Worm (Caenorhabditis elegans) whole organism, young adult: Measurements from ENCODE around the gene F22F4.5.

ENCODE experiments used
- B0019.2 ChIP-seq: fragments of 200-800 bp; sonication (Bioruptor generic); conservative IDR thresholded peaks from 2 replicates; pipeline ENCODE4 v1.3.6; 2022; ENCODE audit warnings: missing genetic modification reagents, missing genetic modification characterization, missing compliant biosample characterization
- B0035.1 ChIP-seq: sonication (generic microtip); optimal IDR thresholded peaks from 2 replicates; lab custom pipeline; 2016; ENCODE audit warnings: missing genetic modification characterization, mild to moderate bottlenecking, missing compliant biosample characterization, missing genotype, missing genetic modification reagents
- C06A6.2 ChIP-seq: fragments of 200-800 bp; sonication (Bioruptor generic); conservative IDR thresholded peaks from 2 replicates; pipeline ENCODE4 v1.3.6; 2022; ENCODE audit warnings: missing genetic modification characterization, missing compliant biosample characterization
- C17E4.6 ChIP-seq: fragments of 200-800 bp; sonication (Bioruptor generic); IDR thresholded peaks from 2 replicates; pipeline ENCODE4 v1.3.6; 2022; ENCODE audit warnings: missing genetic modification reagents, missing genetic modification characterization, missing compliant biosample characterization
- K12H6.12 ChIP-seq: fragments of 200-800 bp; sonication (Bioruptor generic); optimal IDR thresholded peaks from 2 replicates; lab custom pipeline; 2018; ENCODE audit warnings: mild to moderate bottlenecking, missing genetic modification characterization, missing compliant biosample characterization
- T07F8.4 ChIP-seq: sonication (generic microtip); optimal IDR thresholded peaks from 2 replicates; lab custom pipeline; 2016; ENCODE audit warnings: mild to moderate bottlenecking, missing genetic modification characterization, moderate library complexity, missing compliant biosample characterization
- ZK185.1 ChIP-seq: sonication (generic microtip); optimal IDR thresholded peaks from 2 replicates; lab custom pipeline; 2016; ENCODE audit warnings: mild to moderate bottlenecking, missing genetic modification characterization, missing compliant biosample characterization; ENCODE audit not compliant: poor library complexity, severe bottlenecking
- akir-1 ChIP-seq: fragments of 200-800 bp; sonication (Bioruptor generic); optimal IDR thresholded peaks from 2 replicates; lab custom pipeline; 2018; ENCODE audit warnings: mild to moderate bottlenecking, missing genetic modification characterization, moderate library complexity, missing compliant biosample characterization
- ccch-3 ChIP-seq: fragments of 200-800 bp; sonication (Bioruptor generic); optimal IDR thresholded peaks from 2 replicates; lab custom pipeline; 2018; ENCODE audit warnings: mild to moderate bottlenecking, missing genetic modification characterization, missing compliant biosample characterization
- ceh-27 ChIP-seq: fragments of 200-800 bp; sonication (Bioruptor generic); optimal IDR thresholded peaks from 2 replicates; lab custom pipeline; 2018; ENCODE audit warnings: mild to moderate bottlenecking, missing genetic modification characterization, moderate library complexity, missing compliant biosample characterization
- ceh-58 ChIP-seq: fragments of 200-800 bp; sonication (Bioruptor generic); IDR thresholded peaks from 2 replicates; pipeline ENCODE4 v1.3.6; 2022; ENCODE audit warnings: missing genetic modification characterization, missing compliant biosample characterization
- efl-1 ChIP-seq: fragments of 150-350 bp; optimal IDR thresholded peaks from 2 replicates; lab custom pipeline; 2014; ENCODE audit warnings: missing biosample characterization, missing genetic modification reagents, missing genetic modification characterization
- egl-18 ChIP-seq: fragments of 200-800 bp; sonication (Bioruptor generic); IDR thresholded peaks from 2 replicates; pipeline ENCODE4 v1.3.6; 2022; ENCODE audit warnings: missing genetic modification reagents, missing genetic modification characterization, missing compliant biosample characterization
- him-1 ChIP-seq: sonication (generic microtip); optimal IDR thresholded peaks from 2 replicates; lab custom pipeline; 2016; ENCODE audit warnings: missing genotype, missing genetic modification reagents, missing genetic modification characterization, missing compliant biosample characterization
- hlh-26 ChIP-seq: fragments of 200-800 bp; sonication (Bioruptor generic); conservative IDR thresholded peaks from 2 replicates; pipeline ENCODE4 v1.3.6; 2022; ENCODE audit warnings: missing genetic modification reagents, missing genetic modification characterization, missing compliant biosample characterization
- hmg-1.2 ChIP-seq: fragments of 200-800 bp; sonication (Bioruptor generic); IDR thresholded peaks from 2 replicates; pipeline ENCODE4 v1.3.6; 2022; ENCODE audit warnings: missing genetic modification reagents, missing genetic modification characterization, missing compliant biosample characterization
- hrde-1 ChIP-seq: sonication (generic microtip); optimal IDR thresholded peaks from 2 replicates; lab custom pipeline; 2016; ENCODE audit warnings: missing genetic modification characterization, mild to moderate bottlenecking, missing compliant biosample characterization, moderate library complexity, missing genotype, missing genetic modification reagents, borderline replicate concordance
- hsf-1 ChIP-seq: fragments of 200-800 bp; sonication (Bioruptor generic); IDR thresholded peaks from 2 replicates; pipeline ENCODE4 v1.3.6; 2022; ENCODE audit warnings: missing genetic modification reagents, missing genetic modification characterization, missing compliant biosample characterization
- lsl-1 ChIP-seq: fragments of 200-800 bp; sonication (Bioruptor generic); optimal IDR thresholded peaks from 2 replicates; lab custom pipeline; 2018; ENCODE audit warnings: mild to moderate bottlenecking, missing genetic modification characterization, moderate library complexity, missing compliant biosample characterization
- madf-6 ChIP-seq: fragments of 200-800 bp; sonication (Bioruptor generic); IDR thresholded peaks from 2 replicates; pipeline ENCODE4 v1.3.6; 2022; ENCODE audit warnings: missing genetic modification reagents, missing genetic modification characterization, missing compliant biosample characterization
- madf-8 ChIP-seq: fragments of 200-800 bp; sonication (Bioruptor generic); conservative IDR thresholded peaks from 2 replicates; pipeline ENCODE4 v1.3.6; 2022; ENCODE audit warnings: missing genetic modification reagents, missing genetic modification characterization, missing compliant biosample characterization
- mes-4 ChIP-seq: sonication (generic microtip); optimal IDR thresholded peaks from 2 replicates; lab custom pipeline; 2016; ENCODE audit warnings: missing genotype, missing genetic modification characterization, missing compliant biosample characterization
- nfyb-1 ChIP-seq: fragments of 200-800 bp; sonication (Bioruptor generic); IDR thresholded peaks from 2 replicates; pipeline ENCODE4 v1.3.6; 2022; ENCODE audit warnings: missing genetic modification reagents, missing genetic modification characterization, missing compliant biosample characterization
- nhr-27 ChIP-seq: fragments of 200-800 bp; sonication (Bioruptor generic); optimal IDR thresholded peaks from 2 replicates; lab custom pipeline; 2018; ENCODE audit warnings: mild to moderate bottlenecking, missing genetic modification characterization, moderate library complexity, missing compliant biosample characterization
- nhr-80 ChIP-seq: sonication (generic microtip); optimal IDR thresholded peaks from 2 replicates; lab custom pipeline; 2016; ENCODE audit warnings: missing genetic modification characterization, missing compliant biosample characterization
- repo-1 ChIP-seq: sonication (generic microtip); optimal IDR thresholded peaks from 2 replicates; lab custom pipeline; 2017; ENCODE audit warnings: mild to moderate bottlenecking, missing genetic modification characterization, missing compliant biosample characterization
- sdz-38 ChIP-seq: sonication (generic microtip); optimal IDR thresholded peaks from 2 replicates; lab custom pipeline; 2016; ENCODE audit warnings: missing genotype, missing genetic modification characterization, missing compliant biosample characterization
- sea-2 ChIP-seq: fragments of 200-800 bp; sonication (Bioruptor generic); IDR thresholded peaks from 2 replicates; pipeline ENCODE4 v1.3.6; 2022; ENCODE audit warnings: missing genetic modification characterization, missing compliant biosample characterization
- tbx-9 ChIP-seq: sonication (generic microtip); optimal IDR thresholded peaks from 2 replicates; lab custom pipeline; 2016; ENCODE audit warnings: borderline replicate concordance, missing genetic modification characterization, inconsistent platforms, missing compliant biosample characterization
- unc-62 ChIP-seq: fragments of 150-350 bp; optimal IDR thresholded peaks from 2 replicates; lab custom pipeline; 2014; ENCODE audit warnings: missing biosample characterization, missing genetic modification reagents, missing genetic modification characterization
- zfh-2 ChIP-seq: fragments of 200-800 bp; sonication (Bioruptor generic); conservative IDR thresholded peaks from 2 replicates; pipeline ENCODE4 v1.3.6; 2022; ENCODE audit warnings: missing genetic modification reagents, missing genetic modification characterization, missing compliant biosample characterization
- ztf-26 ChIP-seq: sonication (generic microtip); optimal IDR thresholded peaks from 2 replicates; lab custom pipeline; 2017; ENCODE audit warnings: missing genetic modification characterization, missing compliant biosample characterization
- ztf-28 ChIP-seq: fragments of 200-800 bp; sonication (Bioruptor generic); IDR thresholded peaks from 2 replicates; pipeline ENCODE4 v1.3.6; 2022; ENCODE audit warnings: missing genetic modification reagents, missing genetic modification characterization, missing compliant biosample characterization

F22F4.5 gene

DNA sequence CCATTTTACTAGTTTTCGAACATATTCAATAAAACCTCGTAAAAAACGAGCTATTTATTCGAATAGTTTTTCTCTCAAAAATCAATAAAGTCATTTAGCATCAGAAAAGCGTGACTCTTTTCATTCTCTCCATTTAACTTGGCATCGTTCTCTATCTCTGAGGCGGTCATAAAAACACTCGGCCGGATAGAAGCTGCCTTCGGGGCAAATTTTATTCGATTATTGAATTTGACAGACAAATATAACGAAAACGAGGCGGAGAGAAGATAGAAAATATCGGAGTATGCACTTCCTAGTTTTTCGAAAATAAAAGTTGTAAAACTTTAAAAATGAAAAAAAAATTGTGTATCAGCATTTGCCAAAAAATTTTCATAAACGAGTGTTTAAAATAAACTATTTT lies 17.4 kb downstream of the F22F4.5 start:
- TF ChIP-seq nhr-80 (tag; lab: Kevin White, UChicago) (no peak), egl-18 (GFP tag; lab: Robert Waterston, UW) (no peak), ceh-58 (GFP tag; lab: Robert Waterston, UW) (no peak), hlh-26 (no peak), ztf-26 (no peak), him-1 (tag; lab: Kevin White, UChicago) (no peak), nfyb-1 (GFP tag; lab: Robert Waterston, UW) (no peak), sea-2 (GFP tag; lab: Robert Waterston, UW) (no peak), ZK185.1 (tag; lab: Kevin White, UChicago) (no peak), hrde-1 (tag; lab: Kevin White, UChicago) (no peak), madf-6 (no peak), C06A6.2 (GFP tag; lab: Robert Waterston, UW) (no peak), K12H6.12 (tag; lab: Kevin White, UChicago) (no peak), C17E4.6 (GFP tag; lab: Robert Waterston, UW) (no peak), efl-1 (no peak), ccch-3 (GFP tag; lab: Kevin White, UChicago) (no peak), nhr-27 (tag; lab: Kevin White, UChicago) (no peak), ztf-28 (GFP tag; lab: Robert Waterston, UW) (no peak), B0035.1 (tag; lab: Kevin White, UChicago) (no peak), akir-1 (GFP tag; lab: Kevin White, UChicago) (no peak)

ce11 chrX:5972212-5972611 lies 20.5 kb downstream of the F22F4.5 start:
- TF ChIP-seq tbx-9 (tag; lab: Kevin White, UChicago) (no peak), ZK185.1 (tag; lab: Kevin White, UChicago) (no peak), unc-62 (no peak), zfh-2 (GFP tag; lab: Robert Waterston, UW) (peak; percentile 46; the same call in 1 of the 2 replicates)

- TF ChIP-seq sdz-38 (tag; lab: Kevin White, UChicago) (no peak), ceh-27 (GFP tag; lab: Kevin White, UChicago) (no peak), hmg-1.2 (GFP tag; lab: Robert Waterston, UW) (no peak), nhr-80 (tag; lab: Kevin White, UChicago) (peak; percentile 80)
Observed at ce11 chrX:5962560-5962959, 30.1 kb downstream of the F22F4.5 start.

- TF ChIP-seq lsl-1 (no peak), B0019.2 (GFP tag; lab: Robert Waterston, UW) (no peak), T07F8.4 (no peak), madf-8 (GFP tag; lab: Robert Waterston, UW) (no peak), ztf-26 (no peak), repo-1 (tag; lab: Kevin White, UChicago) (no peak), hsf-1 (GFP tag; lab: Robert Waterston, UW) (no peak), mes-4 (no peak)
Observed at ce11 chrX:5960872-5961271, 31.8 kb downstream of the F22F4.5 start.

ce11 chrX:5958815-5959214 lies 33.9 kb downstream of the F22F4.5 start, which contains the start of gene R07E4.1:
Gene R07E4.1, plus strand, starts transcription at chrX:5959115.
- no peak for TF ChIP-seq sea-2 (GFP tag; lab: Robert Waterston, UW)
